Worm (Caenorhabditis elegans) whole organism, L4 larva: ENCODE results near the gene K11E4.6.

ENCODE experiments used
- F37D6.2 ChIP-seq: sonication (generic microtip); optimal IDR thresholded peaks from 2 replicates; lab custom pipeline; 2016; ENCODE audit warnings: mild to moderate bottlenecking, missing genetic modification characterization, missing compliant biosample characterization
- T26A8.4 ChIP-seq: fragments of 200-800 bp; sonication (Bioruptor generic); IDR thresholded peaks from 2 replicates; pipeline ENCODE4 v1.3.6; 2022; ENCODE audit warnings: missing genetic modification characterization, missing compliant biosample characterization
- ZK337.2 ChIP-seq: fragments of 200-800 bp; sonication (Bioruptor generic); IDR thresholded peaks from 2 replicates; pipeline ENCODE4 v1.3.6; 2022; ENCODE audit warnings: missing genetic modification reagents, missing genetic modification characterization, missing compliant biosample characterization
- ama-1 ChIP-seq: fragments of 150-350 bp; optimal IDR thresholded peaks from 2 replicates; lab custom pipeline; 2014; ENCODE audit warnings: inconsistent platforms, mixed read lengths
- ceh-32 ChIP-seq: sonication (generic microtip); optimal IDR thresholded peaks from 2 replicates; lab custom pipeline; 2016; ENCODE audit warnings: mild to moderate bottlenecking, missing genetic modification characterization, missing compliant biosample characterization; ENCODE audit not compliant: poor library complexity
- ceh-44 ChIP-seq: fragments of 200-800 bp; sonication (Bioruptor generic); IDR thresholded peaks from 2 replicates; pipeline ENCODE4 v1.3.6; 2022; ENCODE audit warnings: missing genetic modification reagents, missing genetic modification characterization, missing compliant biosample characterization
- ces-1 ChIP-seq: fragments of 150-350 bp; sonication (generic microtip); optimal IDR thresholded peaks from 4 replicates; lab custom pipeline; 2014; ENCODE audit warnings: missing biosample characterization, missing genetic modification reagents, missing genetic modification characterization
- ctbp-1 ChIP-seq: fragments of 200-800 bp; sonication (Bioruptor generic); IDR thresholded peaks from 2 replicates; pipeline ENCODE4 v1.3.6; 2022; ENCODE audit warnings: missing genetic modification reagents, missing genetic modification characterization, missing compliant biosample characterization
- daf-16 ChIP-seq, 3 experiments: sonication (generic microtip); optimal IDR thresholded peaks; 2 replicates each; lab custom pipeline; 2016 to 2017; ENCODE audit warnings: missing genetic modification characterization in 3 of 3, missing genetic modification reagents in 3 of 3, mild to moderate bottlenecking in 2 of 3, missing compliant biosample characterization in 2 of 3, missing biosample characterization in 1 of 3, moderate library complexity in 1 of 3
- daf-19 ChIP-seq: fragments of 200-800 bp; sonication (Bioruptor generic); conservative IDR thresholded peaks from 2 replicates; pipeline ENCODE4 v1.3.6; 2022; ENCODE audit warnings: missing genetic modification characterization, missing compliant biosample characterization
- dmd-6 ChIP-seq: fragments of 200-800 bp; sonication (Bioruptor generic); IDR thresholded peaks from 2 replicates; pipeline ENCODE4 v1.3.6; 2022; ENCODE audit warnings: missing genetic modification reagents, missing genetic modification characterization, missing compliant biosample characterization
- egl-27 ChIP-seq: sonication (generic microtip); optimal IDR thresholded peaks from 3 replicates; lab custom pipeline; 2017; ENCODE audit warnings: missing biosample characterization, missing genetic modification reagents, missing genetic modification characterization
- fkh-10 ChIP-seq: fragments of 150-350 bp; optimal IDR thresholded peaks from 2 replicates; lab custom pipeline; 2014; ENCODE audit warnings: missing biosample characterization, missing genetic modification reagents, missing genetic modification characterization
- gei-8 ChIP-seq: fragments of 200-800 bp; sonication (Bioruptor generic); optimal IDR thresholded peaks from 2 replicates; lab custom pipeline; 2018; ENCODE audit warnings: mild to moderate bottlenecking, missing genetic modification characterization, missing compliant biosample characterization
- hif-1 ChIP-seq, 2 experiments: sonication (generic microtip); optimal IDR thresholded peaks; 2 replicates each; lab custom pipeline; 2016 to 2017; ENCODE audit warnings: missing compliant biosample characterization in 2 of 2, missing genetic modification characterization in 2 of 2, missing genetic modification reagents in 2 of 2, missing genotype in 2 of 2, mild to moderate bottlenecking in 1 of 2
- hlh-11 ChIP-seq: fragments of 200-800 bp; sonication (Bioruptor generic); optimal IDR thresholded peaks from 2 replicates; lab custom pipeline; 2018; ENCODE audit warnings: mild to moderate bottlenecking, missing genetic modification characterization, missing compliant biosample characterization
- hlh-30 ChIP-seq: sonication (generic microtip); optimal IDR thresholded peaks from 2 replicates; lab custom pipeline; 2017; ENCODE audit warnings: antibody characterized with exemption, mild to moderate bottlenecking, missing genetic modification characterization, missing compliant biosample characterization; ENCODE audit not compliant: insufficient read depth
- hmg-1.1 ChIP-seq: fragments of 200-800 bp; sonication (Bioruptor generic); IDR thresholded peaks from 2 replicates; pipeline ENCODE4 v1.3.6; 2022; ENCODE audit warnings: missing genetic modification reagents, missing genetic modification characterization, missing compliant biosample characterization
- lin-1 ChIP-seq: fragments of 200-800 bp; sonication (Bioruptor generic); IDR thresholded peaks from 2 replicates; pipeline ENCODE4 v1.3.6; 2022; ENCODE audit warnings: missing genetic modification reagents, missing genetic modification characterization, missing compliant biosample characterization
- lin-38 ChIP-seq: fragments of 200-800 bp; sonication (Bioruptor generic); IDR thresholded peaks from 2 replicates; pipeline ENCODE4 v1.3.6; 2022; ENCODE audit warnings: missing genetic modification reagents, missing genetic modification characterization, missing compliant biosample characterization
- lsy-2 ChIP-seq, 2 experiments: fragments of 150-350 bp in 1 of 2; sonication (generic microtip) in 1 of 2; optimal IDR thresholded peaks; 2 replicates each; lab custom pipeline; 2014 to 2017; ENCODE audit warnings: missing biosample characterization in 2 of 2, missing genetic modification characterization in 2 of 2
- mdl-1 ChIP-seq, 2 experiments: fragments of 150-350 bp in 1 of 2; sonication (generic microtip) in 1 of 2; optimal IDR thresholded peaks; 2 replicates each; lab custom pipeline; 2014 to 2017; ENCODE audit warnings: missing biosample characterization in 2 of 2, missing genetic modification characterization in 2 of 2
- mdt-29 ChIP-seq: fragments of 200-800 bp; sonication (Bioruptor generic); IDR thresholded peaks from 2 replicates; pipeline ENCODE4 v1.3.6; 2022; ENCODE audit warnings: missing genetic modification reagents, missing genetic modification characterization, missing compliant biosample characterization
- mep-1 ChIP-seq: fragments of 150-350 bp; sonication (generic microtip); optimal IDR thresholded peaks from 3 replicates; lab custom pipeline; 2014; ENCODE audit warnings: missing biosample characterization, missing genetic modification characterization
- mxl-2 ChIP-seq: fragments of 200-800 bp; sonication (Bioruptor generic); conservative IDR thresholded peaks from 2 replicates; pipeline ENCODE4 v1.3.6; 2022; ENCODE audit warnings: missing genetic modification reagents, missing genetic modification characterization, missing compliant biosample characterization
- mxl-3 ChIP-seq: fragments of 200-800 bp; sonication (Bioruptor generic); optimal IDR thresholded peaks from 2 replicates; lab custom pipeline; 2018; ENCODE audit warnings: mild to moderate bottlenecking, missing genetic modification characterization, missing compliant biosample characterization
- nhr-237 ChIP-seq: sonication (generic microtip); optimal IDR thresholded peaks from 2 replicates; lab custom pipeline; 2017; ENCODE audit warnings: missing biosample characterization, missing genetic modification characterization
- nhr-48 ChIP-seq: sonication (generic microtip); optimal IDR thresholded peaks from 2 replicates; lab custom pipeline; 2016; ENCODE audit warnings: mild to moderate bottlenecking, missing genetic modification characterization, missing compliant biosample characterization
- php-3 ChIP-seq: fragments of 200-800 bp; sonication (Bioruptor generic); IDR thresholded peaks from 2 replicates; pipeline ENCODE4 v1.3.6; 2022; ENCODE audit warnings: missing genetic modification reagents, missing genetic modification characterization, missing compliant biosample characterization
- rbr-2 ChIP-seq: sonication (generic microtip); optimal IDR thresholded peaks from 2 replicates; lab custom pipeline; 2016; ENCODE audit warnings: missing genotype, missing genetic modification characterization, missing compliant biosample characterization
- set-16 ChIP-seq: fragments of 200-800 bp; sonication (Bioruptor generic); IDR thresholded peaks from 2 replicates; pipeline ENCODE4 v1.3.6; 2022; ENCODE audit warnings: missing genetic modification reagents, missing genetic modification characterization, missing compliant biosample characterization
- skn-1 ChIP-seq: fragments of 150-350 bp; optimal IDR thresholded peaks from 2 replicates; lab custom pipeline; 2014; ENCODE audit warnings: missing biosample characterization, missing genetic modification characterization
- tra-1 ChIP-seq: fragments of 200-800 bp; sonication (Bioruptor generic); IDR thresholded peaks from 2 replicates; pipeline ENCODE4 v1.3.6; 2022; ENCODE audit warnings: missing genetic modification reagents, missing genetic modification characterization, missing compliant biosample characterization
- unc-39 ChIP-seq: sonication (generic microtip); optimal IDR thresholded peaks from 2 replicates; lab custom pipeline; 2017; ENCODE audit warnings: missing biosample characterization, missing genetic modification characterization
- unc-62 ChIP-seq, 3 experiments: fragments of 150-350 bp in 1 of 3; sonication (generic microtip); optimal IDR thresholded peaks in 2 of 3; peaks in 1 of 3; 1 replicate in 1 of 3; 2 replicates in 2 of 3; lab custom pipeline; 2014 to 2017; ENCODE audit warnings: missing biosample characterization in 3 of 3, missing genetic modification characterization in 3 of 3, missing genetic modification reagents in 3 of 3, missing genotype in 1 of 3
- zfp-3 ChIP-seq: fragments of 200-800 bp; sonication (Bioruptor generic); conservative IDR thresholded peaks from 2 replicates; pipeline ENCODE4 v1.3.6; 2022; ENCODE audit warnings: missing genetic modification reagents, missing genetic modification characterization, missing compliant biosample characterization

K11E4.6 gene

DNA sequence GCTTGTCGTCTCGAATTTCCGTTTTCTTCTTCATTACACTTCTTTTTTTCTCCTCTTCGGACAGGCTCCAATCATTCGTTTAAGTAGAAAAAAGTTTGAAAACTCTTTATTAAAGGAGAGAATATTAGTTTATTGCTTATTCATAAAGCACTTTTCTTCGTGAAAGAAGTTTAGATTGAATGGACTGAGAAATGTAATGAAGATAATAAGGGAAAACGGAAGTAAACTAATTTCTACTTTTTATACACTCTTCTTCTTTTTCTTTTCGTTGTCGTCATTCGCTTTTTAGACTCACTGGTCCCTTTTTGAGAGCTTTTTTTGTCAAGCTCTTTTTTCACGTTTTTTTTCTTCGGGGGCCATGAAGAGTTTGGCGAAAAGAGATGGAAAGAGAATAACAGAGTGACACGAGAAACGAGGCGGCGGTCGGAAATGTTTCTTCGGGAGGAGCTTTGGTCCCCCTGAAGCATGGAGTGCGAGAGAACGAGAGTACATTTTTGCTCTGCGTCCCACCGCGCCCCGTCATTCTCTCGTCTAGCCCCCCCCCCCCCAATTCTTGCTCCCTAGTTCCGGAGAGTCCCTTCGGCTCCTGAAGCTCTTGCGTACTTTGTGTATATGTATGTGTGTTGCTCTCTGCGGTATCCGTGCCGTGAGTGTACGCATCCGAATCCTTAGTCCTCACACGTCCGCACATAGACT lies 14.8 kb downstream of the K11E4.6 start:
- TF ChIP-seq mdl-1 (tag; optimal IDR thresholded peaks at IDR 0.05; lab: Kevin White, UChicago) (peak; percentile 42 to 69), skn-1 (tag; lab: Kevin White, UChicago) (no peak), unc-39 (tag; lab: Kevin White, UChicago) (no peak), nhr-48 (tag; lab: Kevin White, UChicago) (no peak), hmg-1.1 (GFP tag; lab: Robert Waterston, UW) (peak; percentile 73), ctbp-1 (peak; percentile 90), gei-8 (no peak), ces-1 (peak; percentile 89), mep-1 (tag; lab: Kevin White, UChicago) (peak; percentile 59), hlh-11 (tag; lab: Kevin White, UChicago) (peak; percentile 66), unc-62 (GFP tag; optimal IDR thresholded peaks at IDR 0.05 in 1 of 2; lab: Kevin White, UChicago) (peak in 1 of 2 experiments; percentile 98), unc-62 (tag; optimal IDR thresholded peaks at IDR 0.05; lab: Kevin White, UChicago) (no peak), rbr-2 (tag; lab: Kevin White, UChicago) (peak; percentile 43), daf-16 (GFP tag; optimal IDR thresholded peaks at IDR 0.05; lab: Kevin White, UChicago) (no peak), daf-16 (tag; optimal IDR thresholded peaks at IDR 0.05; lab: Kevin White, UChicago) (no peak), lin-38 (GFP tag; lab: Robert Waterston, UW) (no peak), hlh-30 (tag; lab: Kevin White, UChicago) (peak; percentile 20), egl-27 (tag; lab: Kevin White, UChicago) (no peak), hif-1 (tag; optimal IDR thresholded peaks at IDR 0.05; lab: Kevin White, UChicago) (peak in 1 of 2 experiments; percentile 25), lin-1 (0 out of 2 replicates have a peak, but pooled peaks have one; percentile 13), mxl-3 (peak; percentile 23), T26A8.4 (GFP tag; lab: Robert Waterston, UW) (0 out of 2 replicates have a peak, but pooled peaks have one; percentile 22), tra-1 (GFP tag; lab: Robert Waterston, UW) (peak; percentile 43; the same call in 1 of the 2 replicates), lsy-2 (tag; optimal IDR thresholded peaks at IDR 0.05; lab: Kevin White, UChicago) (peak in 1 of 2 experiments; percentile 13), zfp-3 (GFP tag; lab: Robert Waterston, UW) (no peak), set-16 (GFP tag; lab: Robert Waterston, UW) (peak; percentile 94), nhr-237 (tag; lab: Kevin White, UChicago) (no peak), fkh-10 (peak; percentile 61), dmd-6 (peak; percentile 41)

DNA sequence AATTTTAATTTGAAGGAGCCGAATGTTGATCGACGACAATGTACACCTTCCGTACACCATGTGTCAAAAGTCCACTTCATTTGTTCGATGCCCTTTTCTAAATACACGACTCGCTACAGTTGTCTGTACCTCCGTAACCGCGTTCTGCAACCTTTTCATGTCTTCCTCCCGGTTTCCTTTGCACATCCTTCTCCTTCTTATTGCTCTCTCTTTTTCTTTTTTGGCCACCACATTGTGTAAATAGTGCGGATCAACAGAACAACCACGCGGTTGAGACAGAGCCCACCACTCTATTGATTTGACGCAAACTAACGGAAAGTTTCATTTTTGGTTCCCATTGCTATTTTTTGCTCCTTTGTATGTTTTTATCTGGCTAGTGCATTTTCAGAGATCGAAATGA lies 18.9 kb downstream of the K11E4.6 start:
- TF ChIP-seq mxl-2 (GFP tag; lab: Robert Waterston, UW): no peak
- no peak for TF ChIP-seq nhr-237 (tag; lab: Kevin White, UChicago)
- no peak for TF ChIP-seq mdt-29 (GFP tag; lab: Robert Waterston, UW)
- no peak for TF ChIP-seq php-3 (GFP tag; lab: Robert Waterston, UW)
- TF ChIP-seq mxl-3: no peak
- TF ChIP-seq ZK337.2 (GFP tag; lab: Robert Waterston, UW): no peak
- no peak for TF ChIP-seq ceh-44 (GFP tag; lab: Robert Waterston, UW)
- TF ChIP-seq F37D6.2 (tag; lab: Kevin White, UChicago): no peak
- no peak for TF ChIP-seq zfp-3 (GFP tag; lab: Robert Waterston, UW)
- TF ChIP-seq daf-19 (GFP tag; lab: Robert Waterston, UW): no peak
- no peak for TF ChIP-seq ama-1 (lab: Kevin White, UChicago)
- no peak for TF ChIP-seq ceh-32 (tag; lab: Kevin White, UChicago)
